Worm (Caenorhabditis elegans) whole organism, L4/young adult: ENCODE data around the gene snb-2.

ENCODE experiments used
- W03F9.2 ChIP-seq: fragments of 150-350 bp; optimal IDR thresholded peaks from 2 replicates; lab custom pipeline; 2014; ENCODE audit warnings: missing biosample characterization, missing genetic modification characterization
- dao-5 ChIP-seq: sonication (generic microtip); optimal IDR thresholded peaks from 2 replicates; lab custom pipeline; 2016; ENCODE audit warnings: missing genotype, missing genetic modification characterization, moderate library complexity, missing compliant biosample characterization
- him-1 ChIP-seq: sonication (generic microtip); optimal IDR thresholded peaks from 2 replicates; lab custom pipeline; 2016; ENCODE audit warnings: missing genotype, missing genetic modification reagents, missing genetic modification characterization, missing compliant biosample characterization

DNA sequence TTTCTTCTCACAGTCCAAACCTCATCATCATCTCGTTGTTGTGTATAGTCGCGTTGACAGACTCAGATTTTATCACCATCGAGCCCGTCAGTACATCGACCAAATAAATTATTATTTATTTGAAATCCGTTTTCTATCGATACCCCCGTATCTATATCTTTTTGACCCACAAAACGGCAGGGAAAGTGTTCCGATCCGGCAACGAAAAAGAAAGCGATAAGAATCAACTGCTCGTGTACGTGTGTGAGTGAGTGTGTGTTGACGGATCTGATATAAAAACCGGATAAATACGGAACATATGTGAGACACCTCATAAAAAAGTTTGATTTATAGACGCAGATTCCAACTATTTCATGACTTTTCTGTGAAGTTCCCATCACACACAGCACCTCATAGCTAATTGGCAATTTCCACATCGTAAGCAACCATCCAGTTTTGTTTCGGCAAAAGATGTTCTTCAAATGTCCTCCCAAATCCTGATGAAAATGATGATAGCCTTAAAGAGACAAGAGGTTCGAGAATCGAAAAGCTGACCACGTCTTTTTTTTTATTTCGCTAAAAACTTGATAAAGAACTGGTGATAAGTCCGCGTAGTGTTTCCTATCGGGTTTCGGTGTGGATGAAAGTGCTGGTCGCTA is 8.6 kb upstream of the snb-2 start:
- no peak for TF ChIP-seq dao-5 (tag; lab: Kevin White, UChicago)
- TF ChIP-seq him-1 (tag; lab: Kevin White, UChicago) = no peak
- TF ChIP-seq W03F9.2 (tag; lab: Kevin White, UChicago) = no peak
